In the genomic region with DNA sequence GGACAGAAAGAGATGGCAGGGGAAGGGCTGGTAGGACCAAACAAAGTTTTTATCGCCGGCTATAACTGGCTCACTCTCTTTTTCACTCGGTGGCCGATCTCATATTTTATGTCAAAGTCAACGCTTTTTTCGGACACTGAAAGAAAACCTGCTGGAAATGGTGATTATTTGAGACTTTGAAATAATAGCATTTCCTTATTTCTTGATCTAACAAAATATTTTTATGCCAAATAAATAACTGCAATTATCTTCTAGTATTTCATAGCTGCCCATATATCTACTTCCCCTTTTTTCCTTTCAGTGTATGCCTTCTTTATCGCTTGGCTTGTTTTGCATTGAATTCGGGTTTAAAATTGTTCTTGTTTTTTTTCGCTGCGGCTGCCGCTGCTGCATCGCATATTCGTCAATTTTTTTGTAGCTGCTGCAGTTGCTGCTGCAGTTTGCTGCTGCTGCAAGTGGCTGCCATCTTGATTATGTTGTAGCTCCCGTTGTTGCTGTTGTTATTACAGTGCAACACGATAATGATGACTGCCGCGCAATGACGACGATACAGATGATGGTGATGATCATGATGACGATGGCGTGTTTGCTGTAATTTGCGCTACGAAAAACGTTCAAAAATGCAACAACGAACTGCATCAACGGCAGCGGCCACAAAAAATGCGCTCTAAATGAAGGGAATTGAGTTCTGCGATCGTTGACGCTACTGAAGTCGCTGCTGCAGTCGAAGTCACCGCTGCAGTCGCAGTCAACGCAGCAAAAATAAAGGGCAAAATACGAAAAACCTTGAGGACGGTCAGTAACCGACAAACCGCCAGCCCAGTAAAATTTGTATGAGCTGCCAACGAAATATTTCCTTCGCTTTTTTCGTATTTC, we compare ENCODE assay signal across 2 fruit fly cellular contexts.
TF ChIP-seq lines count a peak whose summit lies in the region.

No protein-coding gene starts in this region.

TF ChIP-seq in whole organism, embryonic, 481 proteins besides CTCF, POLR2A, EP300 and RAD21 (continued from another document and continues in another):
- peak; percentile 51 for TF ChIP-seq row (GFP tag; IDR thresholded peaks at IDR 0.05; lab: Robert Waterston, UW)
- 0 out of 3 replicates have a peak, but pooled peaks have one; percentile 21 for TF ChIP-seq CG11695 (GFP tag; IDR thresholded peaks at IDR 0.05; lab: Robert Waterston, UW)
- TF ChIP-seq sim (GFP tag; IDR thresholded peaks at IDR 0.05; lab: Robert Waterston, UW): 0 out of 2 replicates have a peak, but pooled peaks have one; percentile 11
- TF ChIP-seq tna (GFP tag; IDR thresholded peaks at IDR 0.05; lab: Robert Waterston, UW; ENCODE audit: partially characterized antibody): no peak
- TF ChIP-seq CG14965 (GFP tag; optimal IDR thresholded peaks at IDR 0.05; lab: Kevin White, UChicago; ENCODE audit: borderline replicate concordance): no peak
- TF ChIP-seq CG7786 (GFP tag; optimal IDR thresholded peaks at IDR 0.05; lab: Kevin White, UChicago): no peak
- peak; percentile 46; the same call in 1 of the 2 replicates for TF ChIP-seq ttk (GFP tag; IDR thresholded peaks at IDR 0.05; lab: Robert Waterston, UW)
- TF ChIP-seq CG7357 (GFP tag; IDR thresholded peaks at IDR 0.05; lab: Robert Waterston, UW): peak; percentile 27; the same call in 1 of the 3 replicates
- TF ChIP-seq pfk (GFP tag; optimal IDR thresholded peaks at IDR 0.05; lab: Kevin White, UChicago): no peak
- TF ChIP-seq dysf (GFP tag; IDR thresholded peaks at IDR 0.05; lab: Robert Waterston, UW): peak; percentile 69
- TF ChIP-seq br (optimal IDR thresholded peaks at IDR 0.05; lab: Kevin White, UChicago): no peak
- no peak for TF ChIP-seq her (GFP tag; optimal IDR thresholded peaks at IDR 0.05; lab: Kevin White, UChicago)
- no peak for TF ChIP-seq CG5180 (GFP tag; optimal IDR thresholded peaks at IDR 0.05; lab: Kevin White, UChicago)
- peak; percentile 31 for TF ChIP-seq CG18262 (tag; optimal IDR thresholded peaks at IDR 0.05; lab: Kevin White, UChicago)
- TF ChIP-seq dpn (GFP tag; optimal IDR thresholded peaks at IDR 0.05; lab: Kevin White, UChicago): no peak
- no peak for TF ChIP-seq trh (GFP tag; optimal IDR thresholded peaks at IDR 0.05; lab: Kevin White, UChicago)
- peak; percentile 66 for TF ChIP-seq Ptx1 (GFP tag; IDR thresholded peaks at IDR 0.05; lab: Robert Waterston, UW)
- no peak for TF ChIP-seq HLH54F (GFP tag; optimal IDR thresholded peaks at IDR 0.05; lab: Kevin White, UChicago)
- TF ChIP-seq bcd (GFP tag; optimal IDR thresholded peaks at IDR 0.05; lab: Kevin White, UChicago): peak; percentile 25
- TF ChIP-seq CG12942 (GFP tag; optimal IDR thresholded peaks at IDR 0.05; lab: Kevin White, UChicago): no peak
- TF ChIP-seq Blimp-1 (GFP tag; optimal IDR thresholded peaks at IDR 0.05; lab: Kevin White, UChicago): peak; percentile 68
- no peak for TF ChIP-seq kah (GFP tag; optimal IDR thresholded peaks at IDR 0.05; lab: Kevin White, UChicago)
- TF ChIP-seq prd (optimal IDR thresholded peaks at IDR 0.05; lab: Kevin White, UChicago): no peak
- peak; percentile 54; the same call in 2 of the 3 replicates for TF ChIP-seq prd (GFP tag; IDR thresholded peaks at IDR 0.05; lab: Robert Waterston, UW)
- TF ChIP-seq peb (GFP tag; IDR thresholded peaks at IDR 0.05; lab: Robert Waterston, UW): no peak
- TF ChIP-seq CG17612 (GFP tag; IDR thresholded peaks at IDR 0.05; lab: Robert Waterston, UW): no peak
- no peak for TF ChIP-seq az2 (GFP tag; optimal IDR thresholded peaks at IDR 0.05; lab: Kevin White, UChicago)
- TF ChIP-seq bsh (GFP tag; optimal IDR thresholded peaks at IDR 0.05; lab: Kevin White, UChicago): peak in 1 of 2 experiments; percentile 79
- TF ChIP-seq NfI (GFP tag; optimal IDR thresholded peaks at IDR 0.05; lab: Kevin White, UChicago): peak; percentile 31
- peak; percentile 70 for TF ChIP-seq CG11504 (tag; optimal IDR thresholded peaks at IDR 0.05; lab: Kevin White, UChicago)
- no peak for TF ChIP-seq CG8359 (GFP tag; optimal IDR thresholded peaks at IDR 0.05; lab: Kevin White, UChicago; ENCODE audit: borderline replicate concordance)
- TF ChIP-seq CG6272 (GFP tag; IDR thresholded peaks at IDR 0.05; lab: Robert Waterston, UW): no peak
- TF ChIP-seq CG9215 (GFP tag; IDR thresholded peaks at IDR 0.05; lab: Robert Waterston, UW): peak; percentile 14; the same call in 1 of the 2 replicates
- peak; percentile 24; the same call in 1 of the 3 replicates for TF ChIP-seq Aef1 (GFP tag; IDR thresholded peaks at IDR 0.05; lab: Robert Waterston, UW)
- TF ChIP-seq jigr1 (GFP tag; IDR thresholded peaks at IDR 0.05; lab: Robert Waterston, UW): no peak
- no peak for TF ChIP-seq danr (GFP tag; IDR thresholded peaks at IDR 0.05; lab: Robert Waterston, UW)
- TF ChIP-seq E2f2 (GFP tag; IDR thresholded peaks at IDR 0.05; lab: Robert Waterston, UW): no peak
- peak; percentile 58; the same call in 1 of the 2 replicates for TF ChIP-seq Xrp1 (GFP tag; IDR thresholded peaks at IDR 0.05; lab: Robert Waterston, UW)
- peak; percentile 2 for TF ChIP-seq CG5245 (GFP tag; optimal IDR thresholded peaks at IDR 0.05; lab: Kevin White, UChicago)
- TF ChIP-seq Xbp1 (GFP tag; optimal IDR thresholded peaks at IDR 0.05; lab: Kevin White, UChicago): peak; percentile 25
- TF ChIP-seq gcm (GFP tag; optimal IDR thresholded peaks at IDR 0.05; lab: Kevin White, UChicago): no peak
- TF ChIP-seq Lhr (GFP tag; optimal IDR thresholded peaks at IDR 0.05; lab: Kevin White, UChicago): no peak
- TF ChIP-seq Oli (tag; optimal IDR thresholded peaks at IDR 0.05; lab: Kevin White, UChicago): peak; percentile 23
- peak; percentile 33 for TF ChIP-seq lab (GFP tag; optimal IDR thresholded peaks at IDR 0.05; lab: Kevin White, UChicago)
- no peak for TF ChIP-seq CG10565 (GFP tag; optimal IDR thresholded peaks at IDR 0.05; lab: Kevin White, UChicago)
- TF ChIP-seq pan (optimal IDR thresholded peaks at IDR 0.05; lab: Kevin White, UChicago): no peak
- peak in 1 of 2 experiments; percentile 44 for TF ChIP-seq pan (GFP tag; optimal IDR thresholded peaks at IDR 0.05 in 1 of 2, IDR thresholded peaks at IDR 0.05 in 1 of 2)
- no peak for TF ChIP-seq CG4730 (GFP tag; IDR thresholded peaks at IDR 0.05; lab: Robert Waterston, UW)
- TF ChIP-seq H2.0 (GFP tag; IDR thresholded peaks at IDR 0.05; lab: Robert Waterston, UW): no peak
- peak; percentile 41 for TF ChIP-seq dmrt99B (tag; optimal IDR thresholded peaks at IDR 0.05; lab: Kevin White, UChicago)
- TF ChIP-seq sd (tag; optimal IDR thresholded peaks at IDR 0.05; lab: Kevin White, UChicago): no peak
- no peak for TF ChIP-seq CG9817 (tag; optimal IDR thresholded peaks at IDR 0.05; lab: Kevin White, UChicago)
- TF ChIP-seq gsb-n (tag; optimal IDR thresholded peaks at IDR 0.05; lab: Kevin White, UChicago): no peak
- no peak for TF ChIP-seq gce (GFP tag; IDR thresholded peaks at IDR 0.05; lab: Robert Waterston, UW)
- TF ChIP-seq bab2 (GFP tag; optimal IDR thresholded peaks at IDR 0.05; lab: Kevin White, UChicago): peak; percentile 2
- no peak for TF ChIP-seq CG10366 (GFP tag; IDR thresholded peaks at IDR 0.05; lab: Robert Waterston, UW)
- TF ChIP-seq sisA (GFP tag; IDR thresholded peaks at IDR 0.05; lab: Robert Waterston, UW): peak; percentile 36; the same call in 1 of the 2 replicates
- peak; percentile 25; the same call in 1 of the 2 replicates for TF ChIP-seq CG32532 (GFP tag; IDR thresholded peaks at IDR 0.05; lab: Robert Waterston, UW)
- peak; percentile 12 for TF ChIP-seq Sox100B (GFP tag; optimal IDR thresholded peaks at IDR 0.05; lab: Kevin White, UChicago)
- peak; percentile 14 for TF ChIP-seq ind (GFP tag; optimal IDR thresholded peaks at IDR 0.05; lab: Kevin White, UChicago)

TF ChIP-seq in whole organism, prepupa, 60 proteins besides CTCF, POLR2A, EP300 and RAD21 (continued from another document):
- peak; percentile 66 for TF ChIP-seq vri (GFP tag; optimal IDR thresholded peaks at IDR 0.05; lab: Kevin White, UChicago)
- TF ChIP-seq Hr39 (GFP tag; optimal IDR thresholded peaks at IDR 0.05; lab: Kevin White, UChicago): peak; percentile 87
- peak; percentile 84 for TF ChIP-seq CG31627 (GFP tag; optimal IDR thresholded peaks at IDR 0.05; lab: Kevin White, UChicago)
- TF ChIP-seq cyc (GFP tag; optimal IDR thresholded peaks at IDR 0.05; lab: Kevin White, UChicago): peak; percentile 80
- TF ChIP-seq CG7368 (GFP tag; optimal IDR thresholded peaks at IDR 0.05; lab: Kevin White, UChicago): peak; percentile 90
- TF ChIP-seq Ets96B (tag; optimal IDR thresholded peaks at IDR 0.05; lab: Kevin White, UChicago): peak; percentile 98
- TF ChIP-seq Met (GFP tag; optimal IDR thresholded peaks at IDR 0.05; lab: Kevin White, UChicago): peak; percentile 84
- TF ChIP-seq CG6854 (GFP tag; optimal IDR thresholded peaks at IDR 0.05; lab: Kevin White, UChicago): no peak
- TF ChIP-seq CG1621 (tag; optimal IDR thresholded peaks at IDR 0.05; lab: Kevin White, UChicago): peak; percentile 93
- peak; percentile 92 for TF ChIP-seq CG8319 (GFP tag; optimal IDR thresholded peaks at IDR 0.05; lab: Kevin White, UChicago)
- TF ChIP-seq eg (GFP tag; IDR thresholded peaks at IDR 0.05; lab: Robert Waterston, UW): peak; percentile 85
- peak; percentile 37 for TF ChIP-seq Blimp-1 (GFP tag; optimal IDR thresholded peaks at IDR 0.05; lab: Kevin White, UChicago)
